Worm (Caenorhabditis elegans): ENCODE data around the gene ram-5.

Gene ram-5

ce11 chrX:14549709-14550199 is at the start of gene ram-5:
ram-5 (plus strand) TSS chrX:14550149.
- no peak for TF ChIP-seq ceh-2 (tag; optimal IDR thresholded peaks at IDR 0.05)
- TF ChIP-seq ceh-31 (tag; optimal IDR thresholded peaks at IDR 0.05), result no peak
- TF ChIP-seq unc-42 (tag; optimal IDR thresholded peaks at IDR 0.05), result no peak
- no peak for TF ChIP-seq sox-2 (GFP tag; IDR thresholded peaks at IDR 0.05)
- TF ChIP-seq ceh-9 (tag; optimal IDR thresholded peaks at IDR 0.05), result no peak
- TF ChIP-seq ref-2 (tag; optimal IDR thresholded peaks at IDR 0.05), result no peak
- TF ChIP-seq hlh-13 (GFP tag; optimal IDR thresholded peaks at IDR 0.05), result no peak
- TF ChIP-seq tbx-7 (tag; optimal IDR thresholded peaks at IDR 0.05), result no peak
- TF ChIP-seq nhr-11 (tag; optimal IDR thresholded peaks at IDR 0.05), result no peak
- no peak for TF ChIP-seq syd-9 (tag; optimal IDR thresholded peaks at IDR 0.05)
- no peak for TF ChIP-seq madf-2 (tag; optimal IDR thresholded peaks at IDR 0.05)
- no peak for TF ChIP-seq C08G9.2 (tag; optimal IDR thresholded peaks at IDR 0.05)
- no peak for TF ChIP-seq hlh-15 (tag; optimal IDR thresholded peaks at IDR 0.05)
- no peak for TF ChIP-seq eyg-1 (tag; optimal IDR thresholded peaks at IDR 0.05)
- TF ChIP-seq ahr-1 (tag; optimal IDR thresholded peaks at IDR 0.05), result no peak
- no peak for TF ChIP-seq ets-4 (tag; optimal IDR thresholded peaks at IDR 0.05)
- no peak for TF ChIP-seq fkh-6 (tag; optimal IDR thresholded peaks at IDR 0.05)
- no peak for TF ChIP-seq ceh-34 (tag; optimal IDR thresholded peaks at IDR 0.05)
- no peak for TF ChIP-seq che-1 (tag; optimal IDR thresholded peaks at IDR 0.05)

- TF ChIP-seq elt-2 (tag; optimal IDR thresholded peaks at IDR 0.05) (peak; percentile 88), hlh-30 (tag; optimal IDR thresholded peaks at IDR 0.05; ENCODE audit: insufficient read depth) (peak; percentile 35), unc-3 (GFP tag; conservative IDR thresholded peaks at IDR 0.05) (no peak), unc-3 (tag; optimal IDR thresholded peaks at IDR 0.05) (no peak)
These were observed 49.4 kb upstream of the ram-5 start for ce11 chrX:14500422-14501058.

- peak; percentile 19 for TF ChIP-seq unc-55 (GFP tag; optimal IDR thresholded peaks at IDR 0.05)
- TF ChIP-seq ceh-30 (tag; optimal IDR thresholded peaks at IDR 0.05), result no peak
- no peak for TF ChIP-seq unc-42 (tag; optimal IDR thresholded peaks at IDR 0.05)
- peak; percentile 94 for TF ChIP-seq elt-2 (tag; optimal IDR thresholded peaks at IDR 0.05)
- peak; percentile 44 for TF ChIP-seq hlh-30 (tag; optimal IDR thresholded peaks at IDR 0.05; ENCODE audit: insufficient read depth)
These were observed 47.8 kb upstream of the ram-5 start for ce11 chrX:14502116-14502587.

ce11 chrX:14503282-14503681 is 46.7 kb upstream of the ram-5 start:
- TF ChIP-seq hlh-6 (tag; optimal IDR thresholded peaks at IDR 0.05), result no peak
- peak; percentile 2 for TF ChIP-seq unc-55 (GFP tag; optimal IDR thresholded peaks at IDR 0.05)

ce11 chrX:14503800-14504550 is 46.0 kb upstream of the ram-5 start, which contains the start of gene M163.1:
M163.1 (minus strand) TSS chrX:14503824.
- TF ChIP-seq pros-1 (tag; optimal IDR thresholded peaks at IDR 0.05) (peak; percentile 10), ztf-16 (tag; optimal IDR thresholded peaks at IDR 0.05) (no peak), hlh-8 (tag; optimal IDR thresholded peaks at IDR 0.05) (peak; percentile 15), hlh-15 (tag; optimal IDR thresholded peaks at IDR 0.05) (no peak), ceh-9 (tag; optimal IDR thresholded peaks at IDR 0.05) (no peak), pat-9 (tag; optimal IDR thresholded peaks at IDR 0.05) (no peak), sox-2 (GFP tag; IDR thresholded peaks at IDR 0.05) (peak; percentile 3; the same call in 1 of the 2 replicates), nfya-1 (tag; optimal IDR thresholded peaks at IDR 0.05) (peak; percentile 13), hlh-30 (tag; optimal IDR thresholded peaks at IDR 0.05; ENCODE audit: insufficient read depth) (peak; percentile 1), lim-6 (tag; optimal IDR thresholded peaks at IDR 0.05) (no peak), ceh-34 (tag; optimal IDR thresholded peaks at IDR 0.05) (no peak), madf-2 (tag; optimal IDR thresholded peaks at IDR 0.05) (no peak), ceh-6 (GFP tag; optimal IDR thresholded peaks at IDR 0.05) (peak; percentile 37), unc-3 (GFP tag; conservative IDR thresholded peaks at IDR 0.05) (no peak), unc-3 (tag; optimal IDR thresholded peaks at IDR 0.05) (no peak), npax-4 (tag; optimal IDR thresholded peaks at IDR 0.05) (no peak), unc-42 (tag; optimal IDR thresholded peaks at IDR 0.05) (peak; percentile 3), tbx-2 (tag; optimal IDR thresholded peaks at IDR 0.05) (peak; percentile 56), rnt-1 (tag; optimal IDR thresholded peaks at IDR 0.05) (peak; percentile 36), mec-3 (tag; optimal IDR thresholded peaks at IDR 0.05; ENCODE audit: borderline replicate concordance) (no peak), gmeb-2 (tag; optimal IDR thresholded peaks at IDR 0.05) (no peak), ets-4 (tag; optimal IDR thresholded peaks at IDR 0.05) (no peak), ceh-31 (tag; optimal IDR thresholded peaks at IDR 0.05) (peak; percentile 16), K09A11.1 (tag; optimal IDR thresholded peaks at IDR 0.05; ENCODE audit: insufficient read depth) (no peak), ceh-2 (tag; optimal IDR thresholded peaks at IDR 0.05) (peak; percentile 22), K02D7.2 (tag; optimal IDR thresholded peaks at IDR 0.05) (no peak)
